Fruit fly (Drosophila melanogaster) whole organism, embryonic: ENCODE results near the gene CG7565.

ENCODE experiments used
- CG10431 ChIP-seq: fragments of 200-800 bp; sonication (Bioruptor generic); optimal IDR thresholded peaks from 3 replicates; lab custom pipeline; 2018; ENCODE audit warnings: missing biosample characterization, mild to moderate bottlenecking, missing genetic modification characterization
- CG10959 ChIP-seq: fragments of 200-800 bp; sonication (Bioruptor generic); IDR thresholded peaks from 2 replicates; pipeline ENCODE4 v1.3.6; 2022; ENCODE audit warnings: missing biosample characterization, missing genetic modification characterization
- CG12104 ChIP-seq: fragments of 200-800 bp; sonication (Bioruptor generic); optimal IDR thresholded peaks from 3 replicates; lab custom pipeline; 2016; ENCODE audit warnings: missing biosample characterization, missing genetic modification characterization
- CG13624 ChIP-seq: fragments of 200-800 bp; sonication (Bioruptor generic); optimal IDR thresholded peaks from 2 replicates; lab custom pipeline; 2016; ENCODE audit warnings: missing biosample characterization, missing genetic modification characterization
- CG13894 ChIP-seq: fragments of 200-800 bp; sonication (Bioruptor generic); optimal IDR thresholded peaks from 3 replicates; lab custom pipeline; 2018; ENCODE audit warnings: missing biosample characterization, mild to moderate bottlenecking, missing genetic modification characterization, moderate library complexity
- CG1529 ChIP-seq: fragments of 200-800 bp; sonication (Bioruptor generic); optimal IDR thresholded peaks from 3 replicates; lab custom pipeline; 2018; ENCODE audit warnings: missing biosample characterization, missing genetic modification characterization
- CG15479 ChIP-seq: fragments of 200-800 bp; sonication (Bioruptor generic); optimal IDR thresholded peaks from 3 replicates; lab custom pipeline; 2019; ENCODE audit warnings: missing biosample characterization, mild to moderate bottlenecking, missing genetic modification characterization, moderate library complexity
- CG1602 ChIP-seq: fragments of 200-800 bp; sonication (Bioruptor generic); optimal IDR thresholded peaks from 3 replicates; lab custom pipeline; 2016; ENCODE audit warnings: missing biosample characterization, missing genetic modification characterization
- CG16863 ChIP-seq: fragments of 200-800 bp; sonication (Bioruptor generic); optimal IDR thresholded peaks from 3 replicates; lab custom pipeline; 2016; ENCODE audit warnings: missing biosample characterization, missing genetic modification characterization
- CG17385 ChIP-seq: fragments of 200-800 bp; sonication (Bioruptor generic); optimal IDR thresholded peaks from 3 replicates; lab custom pipeline; 2018; ENCODE audit warnings: missing biosample characterization, mild to moderate bottlenecking, missing genetic modification characterization
- CG17612 ChIP-seq: fragments of 200-800 bp; sonication (Bioruptor generic); IDR thresholded peaks from 2 replicates; pipeline ENCODE4 v1.3.6; 2022; ENCODE audit warnings: missing biosample characterization, missing genetic modification characterization
- CG2875 ChIP-seq: fragments of 200-800 bp; sonication (Bioruptor generic); optimal IDR thresholded peaks from 2 replicates; lab custom pipeline; 2017; ENCODE audit warnings: missing biosample characterization, mild to moderate bottlenecking, missing genetic modification characterization, missing genetic modification reagents
- CG32532 ChIP-seq: fragments of 200-800 bp; sonication (Bioruptor generic); IDR thresholded peaks from 2 replicates; pipeline ENCODE4 v1.3.6; 2022; ENCODE audit warnings: missing biosample characterization, missing genetic modification characterization
- CG3281 ChIP-seq: fragments of 200-800 bp; sonication (Bioruptor generic); optimal IDR thresholded peaks from 3 replicates; lab custom pipeline; 2017; ENCODE audit warnings: missing biosample characterization, mild to moderate bottlenecking, missing genetic modification characterization
- CG3838 ChIP-seq: fragments of 200-800 bp; sonication (Bioruptor generic); optimal IDR thresholded peaks from 3 replicates; lab custom pipeline; 2016; ENCODE audit warnings: missing biosample characterization, missing genetic modification characterization
- CG4282 ChIP-seq: fragments of 200-800 bp; sonication (Bioruptor generic); optimal IDR thresholded peaks from 2 replicates; lab custom pipeline; 2016; ENCODE audit warnings: missing biosample characterization, missing genetic modification characterization
- CG4424 ChIP-seq: fragments of 200-800 bp; sonication (Bioruptor generic); optimal IDR thresholded peaks from 3 replicates; lab custom pipeline; 2016; ENCODE audit warnings: missing biosample characterization, missing genetic modification characterization
- CG7839 ChIP-seq: fragments of 200-800 bp; sonication (Bioruptor generic); optimal IDR thresholded peaks from 3 replicates; lab custom pipeline; 2018; ENCODE audit warnings: missing biosample characterization, mild to moderate bottlenecking, missing genetic modification characterization, moderate library complexity
- CG7987 ChIP-seq: fragments of 200-800 bp; sonication (Bioruptor generic); optimal IDR thresholded peaks from 2 replicates; lab custom pipeline; 2018; ENCODE audit warnings: missing biosample characterization, mild to moderate bottlenecking, missing genetic modification characterization, moderate library complexity
- Dp ChIP-seq: fragments of 200-800 bp; sonication (Bioruptor generic); optimal IDR thresholded peaks from 2 replicates; lab custom pipeline; 2018; ENCODE audit warnings: missing biosample characterization, mild to moderate bottlenecking, missing genetic modification characterization, moderate library complexity
- Gug ChIP-seq: fragments of 200-800 bp; sonication (Bioruptor generic); IDR thresholded peaks from 4 replicates; pipeline ENCODE4 v1.3.6; 2022; ENCODE audit warnings: missing biosample characterization, missing genetic modification characterization
- H15 ChIP-seq: fragments of 200-800 bp; sonication (Bioruptor generic); IDR thresholded peaks from 3 replicates; pipeline ENCODE4 v1.3.6; 2022; ENCODE audit warnings: missing biosample characterization, missing genetic modification characterization
- Hand ChIP-seq: fragments of 200-800 bp; sonication (Bioruptor generic); optimal IDR thresholded peaks from 2 replicates; lab custom pipeline; 2017; ENCODE audit warnings: mild to moderate bottlenecking, missing biosample characterization, missing genetic modification reagents, missing genetic modification characterization
- Hmx ChIP-seq: fragments of 200-800 bp; sonication (Bioruptor generic); optimal IDR thresholded peaks from 2 replicates; lab custom pipeline; 2016; ENCODE audit warnings: missing biosample characterization, missing genetic modification characterization
- Hsf ChIP-seq: fragments of 200-800 bp; sonication (Bioruptor generic); optimal IDR thresholded peaks from 3 replicates; lab custom pipeline; 2016; ENCODE audit warnings: missing biosample characterization, missing genetic modification characterization
- NC2α ChIP-seq: fragments of 200-800 bp; sonication (Bioruptor generic); optimal IDR thresholded peaks from 2 replicates; lab custom pipeline; 2016; ENCODE audit warnings: missing biosample characterization, missing genetic modification characterization
- Poxn ChIP-seq: fragments of 200-800 bp; sonication (Bioruptor generic); IDR thresholded peaks from 2 replicates; pipeline ENCODE4 v1.3.6; 2022; ENCODE audit warnings: missing biosample characterization, missing genetic modification characterization
- Ptx1 ChIP-seq: fragments of 200-800 bp; sonication (Bioruptor generic); IDR thresholded peaks from 2 replicates; pipeline ENCODE4 v1.3.6; 2022; ENCODE audit warnings: missing biosample characterization, missing genetic modification characterization
- Rfx ChIP-seq: fragments of 200-800 bp; sonication (Bioruptor generic); IDR thresholded peaks from 2 replicates; pipeline ENCODE4 v1.3.6; 2022; ENCODE audit warnings: missing biosample characterization, missing genetic modification characterization
- Side ChIP-seq: fragments of 200-800 bp; sonication (Bioruptor generic); optimal IDR thresholded peaks from 2 replicates; lab custom pipeline; 2016; ENCODE audit warnings: missing biosample characterization, missing genetic modification characterization
- Trl ChIP-seq, 3 experiments: fragments of >200 bp in 2 of 3; fragments of 200-800 bp in 1 of 3; sonication (Bioruptor generic) in 1 of 3; optimal IDR thresholded peaks; 2 replicates in 1 of 3; 3 replicates in 2 of 3; lab custom pipeline; 2016 to 2017; ENCODE audit warnings: missing biosample characterization in 1 of 3, missing genetic modification characterization in 1 of 3
- bbx ChIP-seq: fragments of 200-800 bp; sonication (Bioruptor generic); IDR thresholded peaks from 2 replicates; pipeline ENCODE4 v1.3.6; 2022; ENCODE audit warnings: missing biosample characterization, missing genetic modification characterization; ENCODE audit not compliant: partially characterized antibody
- cg ChIP-seq: fragments of 200-800 bp; sonication (Bioruptor generic); optimal IDR thresholded peaks from 3 replicates; lab custom pipeline; 2019; ENCODE audit warnings: missing biosample characterization, mild to moderate bottlenecking, missing genetic modification characterization, moderate library complexity
- chm ChIP-seq: fragments of 200-800 bp; sonication (Bioruptor generic); IDR thresholded peaks from 2 replicates; pipeline ENCODE4 v1.3.6; 2022; ENCODE audit warnings: missing biosample characterization, missing genetic modification characterization
- dpn ChIP-seq, 2 experiments: fragments of 200-800 bp; sonication (Bioruptor generic); optimal IDR thresholded peaks; 3 replicates each; lab custom pipeline; 2016; ENCODE audit warnings: missing biosample characterization in 2 of 2, missing genetic modification characterization in 2 of 2
- fd102C ChIP-seq: fragments of 200-800 bp; sonication (Bioruptor generic); optimal IDR thresholded peaks from 2 replicates; lab custom pipeline; 2018; ENCODE audit warnings: missing biosample characterization, mild to moderate bottlenecking, missing genetic modification characterization, moderate library complexity
- gcm2 ChIP-seq: fragments of 200-800 bp; sonication (Bioruptor generic); optimal IDR thresholded peaks from 2 replicates; lab custom pipeline; 2016; ENCODE audit warnings: missing biosample characterization, missing genetic modification characterization
- her ChIP-seq: fragments of 200-800 bp; sonication (Bioruptor generic); optimal IDR thresholded peaks from 2 replicates; lab custom pipeline; 2016; ENCODE audit warnings: missing biosample characterization, missing genetic modification characterization
- oc ChIP-seq: fragments of 200-800 bp; sonication (Bioruptor generic); optimal IDR thresholded peaks from 2 replicates; lab custom pipeline; 2018; ENCODE audit warnings: missing biosample characterization, mild to moderate bottlenecking, missing genetic modification characterization, moderate library complexity
- odd ChIP-seq: fragments of 200-800 bp; sonication (Bioruptor generic); optimal IDR thresholded peaks from 2 replicates; lab custom pipeline; 2017; ENCODE audit warnings: missing biosample characterization, mild to moderate bottlenecking, missing genetic modification characterization
- peb ChIP-seq: fragments of 200-800 bp; sonication (Bioruptor generic); IDR thresholded peaks from 2 replicates; pipeline ENCODE4 v1.3.6; 2022; ENCODE audit warnings: missing biosample characterization, missing genetic modification characterization
- psq ChIP-seq: fragments of 200-800 bp; sonication (Bioruptor generic); optimal IDR thresholded peaks from 2 replicates; lab custom pipeline; 2017; ENCODE audit warnings: missing biosample characterization, missing genetic modification characterization
- salm ChIP-seq: fragments of 200-800 bp; sonication (Bioruptor generic); optimal IDR thresholded peaks from 2 replicates; lab custom pipeline; 2018; ENCODE audit warnings: missing biosample characterization, mild to moderate bottlenecking, missing genetic modification characterization
- seq ChIP-seq: fragments of 200-800 bp; sonication (Bioruptor generic); IDR thresholded peaks from 2 replicates; pipeline ENCODE4 v1.3.6; 2022; ENCODE audit warnings: missing biosample characterization, missing genetic modification characterization
- sob ChIP-seq: fragments of 200-800 bp; sonication (Bioruptor generic); IDR thresholded peaks from 2 replicates; pipeline ENCODE4 v1.3.6; 2022; ENCODE audit warnings: missing biosample characterization, missing genetic modification characterization
- sqz ChIP-seq: fragments of 200-800 bp; sonication (Bioruptor generic); optimal IDR thresholded peaks from 3 replicates; lab custom pipeline; 2018; ENCODE audit warnings: missing biosample characterization, mild to moderate bottlenecking, missing genetic modification characterization
- stwl ChIP-seq: fragments of 200-800 bp; sonication (Bioruptor generic); optimal IDR thresholded peaks from 3 replicates; lab custom pipeline; 2018; ENCODE audit warnings: missing biosample characterization, mild to moderate bottlenecking, missing genetic modification characterization, moderate library complexity
- trh ChIP-seq: fragments of 200-800 bp; sonication (Bioruptor generic); optimal IDR thresholded peaks from 2 replicates; lab custom pipeline; 2016; ENCODE audit warnings: missing biosample characterization, missing genetic modification characterization
- tup ChIP-seq: fragments of 200-800 bp; sonication (Bioruptor generic); optimal IDR thresholded peaks from 2 replicates; lab custom pipeline; 2016; ENCODE audit warnings: missing biosample characterization, mild to moderate bottlenecking, missing genetic modification characterization, moderate library complexity
- yki ChIP-seq: fragments of >200 bp; optimal IDR thresholded peaks from 3 replicates; lab custom pipeline; 2018

Gene CG7565

dm6 chr3L:8115864-8116528 lies 24.4 kb upstream of the CG7565 start, which contains the start of the genes Arp3 and msk (continued):
- TF ChIP-seq CG13894 (tag; lab: Kevin White, UChicago) (peak; percentile 97), NC2α (GFP tag; lab: Kevin White, UChicago) (peak; percentile 59), psq (GFP tag; lab: Kevin White, UChicago) (peak; percentile 53), cg (peak; percentile 88), CG1529 (GFP tag; lab: Kevin White, UChicago) (no peak), dpn (GFP tag; optimal IDR thresholded peaks at IDR 0.05; lab: Kevin White, UChicago) (peak; percentile 85 to 92), CG2875 (no peak), CG13624 (GFP tag; lab: Kevin White, UChicago) (peak; percentile 94), Rfx (peak; percentile 86), gcm2 (GFP tag; lab: Kevin White, UChicago) (peak; percentile 60), her (peak; percentile 87), chm (peak; percentile 43; the same call in 1 of the 2 replicates), Trl (optimal IDR thresholded peaks at IDR 0.05; lab: Kevin White, UChicago) (peak in 1 of 2 experiments; percentile 13), Trl (GFP tag; optimal IDR thresholded peaks at IDR 0.05; lab: Kevin White, UChicago) (peak; percentile 91), sob (GFP tag; lab: Robert Waterston, UW) (peak; percentile 81), Hand (GFP tag; lab: Kevin White, UChicago) (peak; percentile 52), CG4424 (GFP tag; lab: Kevin White, UChicago) (peak; percentile 86), Side (GFP tag; lab: Kevin White, UChicago) (peak; percentile 90), oc (tag; lab: Kevin White, UChicago) (no peak), tup (GFP tag; lab: Kevin White, UChicago) (peak; percentile 78), Gug (GFP tag; lab: Robert Waterston, UW) (peak; percentile 86), CG4282 (peak; percentile 77), Poxn (no peak), sqz (GFP tag; lab: Kevin White, UChicago) (no peak), CG1602 (peak; percentile 76), odd (GFP tag; lab: Kevin White, UChicago) (no peak), salm (tag; lab: Kevin White, UChicago) (peak; percentile 58), CG3281 (GFP tag; lab: Kevin White, UChicago) (peak; percentile 88), CG3838 (peak; percentile 46), Ptx1 (peak; percentile 86), CG32532 (GFP tag; lab: Robert Waterston, UW) (peak; percentile 81), bbx (no peak), seq (GFP tag; lab: Robert Waterston, UW) (no peak), CG7839 (peak; percentile 73), trh (GFP tag; lab: Kevin White, UChicago) (peak; percentile 66), Hmx (no peak), yki (lab: Kevin White, UChicago) (peak; percentile 76), CG10959 (GFP tag; lab: Robert Waterston, UW) (0 out of 2 replicates have a peak, but pooled peaks have one; percentile 30), CG15479 (GFP tag; lab: Kevin White, UChicago) (no peak), stwl (tag; lab: Kevin White, UChicago) (peak; percentile 75), Hsf (GFP tag; lab: Kevin White, UChicago) (peak; percentile 86), CG17385 (peak; percentile 99), fd102C (GFP tag; lab: Kevin White, UChicago) (peak; percentile 5), CG12104 (GFP tag; lab: Kevin White, UChicago) (peak; percentile 64), CG7987 (GFP tag; lab: Kevin White, UChicago) (peak; percentile 60), CG10431 (peak; percentile 58), H15 (peak; percentile 74; the same call in 2 of the 3 replicates), peb (no peak), Dp (GFP tag; lab: Kevin White, UChicago) (peak; percentile 58), CG17612 (GFP tag; lab: Robert Waterston, UW) (no peak), CG16863 (GFP tag; lab: Kevin White, UChicago) (peak; percentile 85)
